Fruit fly (Drosophila melanogaster): ENCODE results near the gene Ype.
A peak's percentile ranks its signal among the peaks of the same experiment; 100 is the strongest.

The Ype gene

dm6 chrX:13396378-13397099 is 9.3 kb upstream of the Ype start, which contains the start of gene Bcat (continued):
- TF ChIP-seq CG15479 (GFP tag; optimal IDR thresholded peaks at IDR 0.05) (peak; percentile 24), Kr (GFP tag; optimal IDR thresholded peaks at IDR 0.05) (no peak), Sox100B (GFP tag; optimal IDR thresholded peaks at IDR 0.05) (peak; percentile 88), twi (tag; optimal IDR thresholded peaks at IDR 0.05) (no peak), Oli (tag; optimal IDR thresholded peaks at IDR 0.05) (peak; percentile 87), insv (GFP tag; optimal IDR thresholded peaks at IDR 0.05) (peak in 1 of 2 experiments; percentile 29), CG11398 (GFP tag; optimal IDR thresholded peaks at IDR 0.05) (no peak), Lhr (GFP tag; optimal IDR thresholded peaks at IDR 0.05) (no peak), sens (GFP tag) (peak; percentile 84), ems (GFP tag; optimal IDR thresholded peaks at IDR 0.05) (no peak), ci (GFP tag; IDR thresholded peaks at IDR 0.05) (peak; percentile 75; the same call in 2 of the 3 replicates), gt (GFP tag; IDR thresholded peaks at IDR 0.05) (no peak), CG33213 (GFP tag; optimal IDR thresholded peaks at IDR 0.05) (no peak), gro (GFP tag; optimal IDR thresholded peaks at IDR 0.05) (no peak), CHES-1-like (GFP tag; optimal IDR thresholded peaks at IDR 0.05) (no peak), CG12236 (GFP tag; optimal IDR thresholded peaks at IDR 0.05) (no peak), Antp (GFP tag; optimal IDR thresholded peaks at IDR 0.05) (no peak), Rfx (GFP tag; IDR thresholded peaks at IDR 0.05) (peak; percentile 68; the same call in 1 of the 2 replicates), knrl (GFP tag; IDR thresholded peaks at IDR 0.05; ENCODE audit: partially characterized antibody) (no peak), Nf-YA (GFP tag; IDR thresholded peaks at IDR 0.05) (no peak), fd3F (GFP tag; optimal IDR thresholded peaks at IDR 0.05) (peak; percentile 63), Ravus (GFP tag; IDR thresholded peaks at IDR 0.05) (no peak), CG4854 (GFP tag; optimal IDR thresholded peaks at IDR 0.05) (no peak), BEAF-32 (GFP tag; optimal IDR thresholded peaks at IDR 0.05) (no peak), CG9876 (GFP tag; optimal IDR thresholded peaks at IDR 0.05) (no peak), Max (GFP tag; optimal IDR thresholded peaks at IDR 0.05) (peak; percentile 42), Lpt (GFP tag; optimal IDR thresholded peaks at IDR 0.05) (no peak), peb (GFP tag; IDR thresholded peaks at IDR 0.05) (no peak), pan (optimal IDR thresholded peaks at IDR 0.05) (no peak), pan (GFP tag; optimal IDR thresholded peaks at IDR 0.05 in 1 of 2, IDR thresholded peaks at IDR 0.05 in 1 of 2) (peak in 1 of 2 experiments; percentile 6), CG2199 (GFP tag; IDR thresholded peaks at IDR 0.05) (no peak), Deaf1 (tag; optimal IDR thresholded peaks at IDR 0.05) (peak; percentile 83), Hsf (GFP tag; optimal IDR thresholded peaks at IDR 0.05) (peak; percentile 21), nerfin-2 (GFP tag; IDR thresholded peaks at IDR 0.05; ENCODE audit: partially characterized antibody) (no peak), CG15011 (GFP tag; optimal IDR thresholded peaks at IDR 0.05) (peak; percentile 63), lbe (GFP tag; optimal IDR thresholded peaks at IDR 0.05) (peak; percentile 18), bcd (GFP tag; optimal IDR thresholded peaks at IDR 0.05) (peak; percentile 78), shn (GFP tag; optimal IDR thresholded peaks at IDR 0.05) (no peak), pum (GFP tag; optimal IDR thresholded peaks at IDR 0.05) (no peak), CG9932 (GFP tag; IDR thresholded peaks at IDR 0.05) (peak; percentile 64), CG14965 (GFP tag; optimal IDR thresholded peaks at IDR 0.05; ENCODE audit: borderline replicate concordance) (no peak), ATbp (GFP tag; optimal IDR thresholded peaks at IDR 0.05) (peak; percentile 11), ato (GFP tag; IDR thresholded peaks at IDR 0.05; ENCODE audit: partially characterized antibody) (no peak), CG14441 (GFP tag; IDR thresholded peaks at IDR 0.05) (peak; percentile 57), zfh2 (GFP tag; optimal IDR thresholded peaks at IDR 0.05) (peak; percentile 21), CG3281 (GFP tag; optimal IDR thresholded peaks at IDR 0.05) (peak; percentile 85), Ada2b (GFP tag; IDR thresholded peaks at IDR 0.05) (peak; percentile 32), HLH3B (GFP tag; IDR thresholded peaks at IDR 0.05) (peak; percentile 18; the same call in 1 of the 2 replicates), cato (GFP tag; optimal IDR thresholded peaks at IDR 0.05; ENCODE audit: borderline replicate concordance) (peak; percentile 54), CG13424 (tag; optimal IDR thresholded peaks at IDR 0.05) (peak; percentile 81)
